Worm (Caenorhabditis elegans) whole organism, early embryonic: ENCODE data around the gene K02A6.3.

Source experiments
- F13C5.2 ChIP-seq: sonication (generic microtip); optimal IDR thresholded peaks from 2 replicates; lab custom pipeline; 2017; ENCODE audit warnings: mild to moderate bottlenecking, missing genetic modification characterization, inconsistent platforms, missing compliant biosample characterization
- aly-1 ChIP-seq: sonication (generic microtip); optimal IDR thresholded peaks from 2 replicates; lab custom pipeline; 2016; ENCODE audit warnings: missing genetic modification characterization, missing compliant biosample characterization
- ama-1 ChIP-seq: fragments of 150-350 bp; optimal IDR thresholded peaks from 2 replicates; lab custom pipeline; 2014
- ets-7 ChIP-seq: sonication (generic microtip); optimal IDR thresholded peaks from 2 replicates; lab custom pipeline; 2016; ENCODE audit warnings: missing genotype, missing genetic modification characterization, missing compliant biosample characterization
- sea-1 ChIP-seq: fragments of 200-800 bp; sonication (Bioruptor generic); conservative IDR thresholded peaks from 2 replicates; pipeline ENCODE4 v1.3.6; 2022; ENCODE audit warnings: missing genetic modification characterization, missing compliant biosample characterization
- tbx-11 ChIP-seq: fragments of 200-800 bp; sonication (Bioruptor generic); IDR thresholded peaks from 2 replicates; pipeline ENCODE4 v1.3.6; 2022; ENCODE audit warnings: missing genetic modification characterization, missing compliant biosample characterization

- TF ChIP-seq F13C5.2 (tag; lab: Kevin White, UChicago) (no peak), tbx-11 (GFP tag; lab: Robert Waterston, UW) (no peak), aly-1 (no peak), ets-7 (no peak), ama-1 (lab: Kevin White, UChicago) (no peak), sea-1 (GFP tag; lab: Robert Waterston, UW) (no peak)
These were observed 10.2 kb upstream of the K02A6.3 start, which contains the start of gene endu-2 for ce11 chrX:8241906-8242305.
